Fruit fly (Drosophila melanogaster): ENCODE results near the gene CG34376.

- TF ChIP-seq CG12071 (GFP tag; optimal IDR thresholded peaks at IDR 0.05) (no peak), gsb-n (tag; optimal IDR thresholded peaks at IDR 0.05) (no peak), CG7786 (GFP tag; optimal IDR thresholded peaks at IDR 0.05) (no peak), CG31224 (GFP tag; IDR thresholded peaks at IDR 0.05) (no peak), Sox102F (GFP tag; optimal IDR thresholded peaks at IDR 0.05) (no peak), unc-4 (GFP tag; IDR thresholded peaks at IDR 0.05; ENCODE audit: partially characterized antibody) (peak; percentile 78), Chrac-16 (GFP tag; optimal IDR thresholded peaks at IDR 0.05) (no peak), run (tag; optimal IDR thresholded peaks at IDR 0.05) (no peak), slou (GFP tag; optimal IDR thresholded peaks at IDR 0.05) (no peak), CG11695 (GFP tag; IDR thresholded peaks at IDR 0.05) (no peak), Fer2 (tag; optimal IDR thresholded peaks at IDR 0.05) (no peak)
Measured at dm6 chr3R:22487037-22487492, 39.2 kb downstream of the CG34376 start, which contains the start of gene Pfdn5.
